Fruit fly (Drosophila melanogaster): Measurements from ENCODE around the gene Mdr65.
A peak's percentile ranks its signal among the peaks of the same experiment; 100 is the strongest.

The Mdr65 gene

DNA sequence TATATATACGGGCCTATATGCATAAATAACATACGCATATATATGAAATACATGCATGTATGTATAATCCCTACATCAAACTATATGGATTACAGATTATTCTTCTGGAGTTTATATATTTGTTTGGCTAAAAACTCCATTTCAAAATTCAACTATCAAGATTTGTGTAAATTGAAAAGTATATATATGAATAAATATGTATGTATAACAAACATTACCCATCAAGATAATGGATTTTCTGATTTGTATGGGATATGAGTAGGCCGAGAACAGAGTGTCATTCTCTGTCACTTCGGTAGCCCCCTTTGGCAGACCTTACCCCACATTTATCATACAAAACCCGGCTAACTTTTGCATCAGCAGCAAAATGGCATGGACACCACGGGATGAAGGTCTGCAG, 45.4 kb downstream of the Mdr65 start, which contains the start of gene CG8219:
Gene CG8219 (plus strand): TSS at position 301 of the 400 bp plus-strand sequence.
- TF ChIP-seq CG17801 (GFP tag; optimal IDR thresholded peaks at IDR 0.05; ENCODE audit: partially characterized antibody) = no peak

DNA sequence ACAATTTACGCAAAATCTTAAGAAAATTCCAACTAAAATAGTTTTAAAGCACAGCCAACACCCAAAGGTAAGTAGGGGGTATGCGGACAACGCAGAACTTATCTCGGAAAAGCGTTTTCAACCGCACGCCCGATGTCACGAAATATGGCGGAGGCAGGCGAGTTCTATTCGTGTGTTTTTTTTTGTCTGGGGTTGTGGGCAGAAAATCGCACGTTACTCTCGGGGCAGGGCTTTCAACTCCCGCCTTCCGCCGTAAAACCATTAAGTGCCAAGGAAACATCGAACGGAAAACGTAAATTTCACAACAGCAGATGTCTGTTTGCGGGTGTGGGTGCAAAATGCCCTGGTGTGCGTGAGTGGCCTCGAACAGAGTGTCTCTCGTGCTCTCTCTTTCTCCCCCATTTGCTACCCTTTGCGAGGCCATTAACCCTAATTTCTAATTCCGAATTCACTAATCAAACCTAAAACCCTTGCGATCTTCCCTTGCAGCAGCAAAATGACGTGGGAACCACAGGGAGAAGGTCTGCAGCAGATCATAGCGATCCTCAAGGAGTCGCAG, 51.9 kb downstream of the Mdr65 start:
- no peak for TF ChIP-seq CG17801 (GFP tag; optimal IDR thresholded peaks at IDR 0.05; ENCODE audit: partially characterized antibody)

DNA sequence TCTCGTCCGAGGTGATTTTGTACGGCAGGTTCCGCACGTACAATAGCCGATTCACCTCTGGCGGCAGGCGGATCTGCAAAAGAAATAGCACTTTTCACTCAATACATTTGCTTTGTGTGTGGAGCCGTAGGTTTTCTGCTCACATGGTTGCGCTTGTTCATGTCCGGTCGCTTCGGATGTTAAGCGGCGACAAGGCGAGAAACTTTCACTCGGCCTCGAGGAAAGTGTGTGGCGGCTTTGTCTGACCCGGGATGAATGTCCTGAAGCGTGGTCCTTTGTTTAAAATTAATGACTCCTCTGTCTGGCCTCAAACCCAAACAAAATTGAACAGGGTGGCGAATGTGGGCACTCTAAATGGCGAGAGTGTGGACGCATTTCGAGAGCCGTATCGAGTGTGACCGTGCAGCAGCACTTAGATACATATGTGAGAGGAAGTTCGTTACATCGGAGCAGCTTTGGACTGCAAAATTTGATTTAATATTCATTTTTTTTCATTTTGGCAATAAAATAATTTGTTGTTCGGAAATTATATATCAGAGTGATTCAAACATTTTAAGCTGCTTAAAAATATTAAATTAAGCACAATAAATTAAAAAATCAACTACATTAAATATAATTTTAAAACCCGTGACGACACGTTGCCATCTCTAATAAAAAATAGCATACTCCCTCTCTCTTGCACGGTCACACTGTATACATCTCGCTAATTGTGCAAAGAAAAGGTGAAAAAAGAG, 52.6 kb downstream of the Mdr65 start, which contains the start of the genes Sf3b6 and Tnpo:
Gene Sf3b6 (minus strand): TSS at position 358 of the 734 bp plus-strand sequence.
Gene Tnpo (plus strand): TSS at position 659 of the 734 bp plus-strand sequence.
- peak; percentile 77 for TF ChIP-seq CG17801 (GFP tag; optimal IDR thresholded peaks at IDR 0.05; ENCODE audit: partially characterized antibody)
